Worm (Caenorhabditis elegans): Measurements from ENCODE around the gene C48B4.8.
A peak's percentile ranks its signal among the peaks of the same experiment; 100 is the strongest.

C48B4.8 gene

ce11 chrIII:9521410-9522090, 39.5 kb downstream of the C48B4.8 start, which contains the start of the genes clu-1 and prp-40:
TSS of gene clu-1 (minus strand) at chrIII:9521460.
TSS of gene prp-40 (plus strand) at chrIII:9522075.
- TF ChIP-seq nhr-11 (tag; optimal IDR thresholded peaks at IDR 0.05): peak; percentile 43
- TF ChIP-seq nhr-77 (tag; optimal IDR thresholded peaks at IDR 0.05): peak; percentile 81
- peak; percentile 33 for TF ChIP-seq sup-37 (GFP tag; optimal IDR thresholded peaks at IDR 0.05)
- TF ChIP-seq tbx-2 (tag; optimal IDR thresholded peaks at IDR 0.05): peak; percentile 92
- TF ChIP-seq ztf-4 (tag; optimal IDR thresholded peaks at IDR 0.05): peak; percentile 83
- TF ChIP-seq nhr-19 (GFP tag; conservative IDR thresholded peaks at IDR 0.05): peak; percentile 89
- peak; percentile 60 for TF ChIP-seq sox-4 (tag; optimal IDR thresholded peaks at IDR 0.05)
- TF ChIP-seq snpc-4 (tag; optimal IDR thresholded peaks at IDR 0.05): peak; percentile 78
- TF ChIP-seq nhr-237 (tag; optimal IDR thresholded peaks at IDR 0.05): peak; percentile 55
- TF ChIP-seq dsc-1 (tag; optimal IDR thresholded peaks at IDR 0.05): peak; percentile 98
- peak; percentile 90 for TF ChIP-seq xbp-1 (tag; optimal IDR thresholded peaks at IDR 0.05)
- peak; percentile 52 for TF ChIP-seq zip-4 (GFP tag; optimal IDR thresholded peaks at IDR 0.05)
- no peak for TF ChIP-seq hlh-17 (GFP tag; optimal IDR thresholded peaks at IDR 0.05; ENCODE audit: borderline replicate concordance)
- TF ChIP-seq nhr-20 (tag; optimal IDR thresholded peaks at IDR 0.05): peak; percentile 93
- TF ChIP-seq aha-1 (tag; optimal IDR thresholded peaks at IDR 0.05): peak; percentile 40
- TF ChIP-seq alr-1 (tag; optimal IDR thresholded peaks at IDR 0.05; ENCODE audit: borderline replicate concordance): no peak
- TF ChIP-seq C34B4.2 (tag; optimal IDR thresholded peaks at IDR 0.05): no peak
- TF ChIP-seq egl-27 (tag; optimal IDR thresholded peaks at IDR 0.05): no peak
- no peak for TF ChIP-seq zag-1 (tag; optimal IDR thresholded peaks at IDR 0.05)
- peak; percentile 81 for TF ChIP-seq jun-1 (tag; optimal IDR thresholded peaks at IDR 0.05)
- TF ChIP-seq Y116A8C.19 (tag; optimal IDR thresholded peaks at IDR 0.05; ENCODE audit: borderline replicate concordance): no peak
- peak; percentile 77 for TF ChIP-seq irx-1 (tag; optimal IDR thresholded peaks at IDR 0.05)
- TF ChIP-seq sptf-1 (tag; optimal IDR thresholded peaks at IDR 0.05): no peak
- peak; percentile 78 for TF ChIP-seq grh-1 (GFP tag; IDR thresholded peaks at IDR 0.05)
- TF ChIP-seq nhr-71 (tag; optimal IDR thresholded peaks at IDR 0.05): peak; percentile 94
- TF ChIP-seq unc-130 (tag; optimal IDR thresholded peaks at IDR 0.05): peak; percentile 88
- peak; percentile 72 for TF ChIP-seq F16B12.6 (tag; optimal IDR thresholded peaks at IDR 0.05)
- peak; percentile 83 to 87 (median 86) for TF ChIP-seq dpl-1 (GFP tag; optimal IDR thresholded peaks at IDR 0.05)
- peak; percentile 88 for TF ChIP-seq unc-86 (tag; optimal IDR thresholded peaks at IDR 0.05)
- TF ChIP-seq lin-13 (GFP tag; optimal IDR thresholded peaks at IDR 0.05): peak; percentile 89
- peak; percentile 88 for TF ChIP-seq isw-1 (GFP tag; IDR thresholded peaks at IDR 0.05)
- peak in 1 of 2 experiments; percentile 37 for TF ChIP-seq ztf-11 (tag; optimal IDR thresholded peaks at IDR 0.05)
- TF ChIP-seq ceh-8 (GFP tag; optimal IDR thresholded peaks at IDR 0.05): peak; percentile 79
- TF ChIP-seq rnt-1 (tag; optimal IDR thresholded peaks at IDR 0.05): peak; percentile 95
- TF ChIP-seq ceh-88 (GFP tag; IDR thresholded peaks at IDR 0.05): no peak
- TF ChIP-seq unc-62 (GFP tag; optimal IDR thresholded peaks at IDR 0.05): no peak
- no peak for TF ChIP-seq ces-1 (GFP tag; optimal IDR thresholded peaks at IDR 0.05)
- TF ChIP-seq elt-3 (tag; optimal IDR thresholded peaks at IDR 0.05): peak in 3 of 6 experiments; percentile 21 to 86 (median 68)
- no peak for TF ChIP-seq nhr-76 (tag; optimal IDR thresholded peaks at IDR 0.05)
- TF ChIP-seq lin-14 (GFP tag; optimal IDR thresholded peaks at IDR 0.05): peak; percentile 90
- TF ChIP-seq hpl-2 (GFP tag; optimal IDR thresholded peaks at IDR 0.05): peak; percentile 70
- peak; percentile 77 for TF ChIP-seq fkh-4 (tag; optimal IDR thresholded peaks at IDR 0.05; ENCODE audit: borderline replicate concordance)
- TF ChIP-seq egl-13 (tag; optimal IDR thresholded peaks at IDR 0.05): peak; percentile 71
- peak; percentile 91 for TF ChIP-seq swsn-7 (tag; optimal IDR thresholded peaks at IDR 0.05)
- peak; percentile 76 for TF ChIP-seq mab-9 (GFP tag; IDR thresholded peaks at IDR 0.05)
- TF ChIP-seq lin-15B (tag; optimal IDR thresholded peaks at IDR 0.05): peak; percentile 93
- TF ChIP-seq nhr-84 (tag; optimal IDR thresholded peaks at IDR 0.05): no peak
- TF ChIP-seq lsy-2 (tag; optimal IDR thresholded peaks at IDR 0.05): peak; percentile 94 to 96
- TF ChIP-seq mef-2 (tag; optimal IDR thresholded peaks at IDR 0.05): peak; percentile 71
- no peak for TF ChIP-seq vab-15 (tag; optimal IDR thresholded peaks at IDR 0.05)
- TF ChIP-seq lin-35 (GFP tag; optimal IDR thresholded peaks at IDR 0.05): peak; percentile 90 to 93
